Fruit fly (Drosophila melanogaster): ENCODE data around the gene Dnaaf6.
A peak's percentile ranks its signal among the peaks of the same experiment; 100 is the strongest.

Gene Dnaaf6

dm6 chr3L:14661567-14662258, 22.9 kb upstream of the Dnaaf6 start (continued):
- TF ChIP-seq PHDP (tag; optimal IDR thresholded peaks at IDR 0.05) (peak; percentile 80), chinmo (GFP tag; IDR thresholded peaks at IDR 0.05; ENCODE audit: partially characterized antibody) (no peak), Pdp1 (GFP tag; optimal IDR thresholded peaks at IDR 0.05) (peak; percentile 66 to 73), CG7271 (tag; optimal IDR thresholded peaks at IDR 0.05) (no peak), eyg (GFP tag; optimal IDR thresholded peaks at IDR 0.05) (peak; percentile 73), ro (GFP tag; IDR thresholded peaks at IDR 0.05) (peak; percentile 73), CG3847 (GFP tag; IDR thresholded peaks at IDR 0.05) (peak; percentile 71), kay (GFP tag; optimal IDR thresholded peaks at IDR 0.05) (peak; percentile 50), tup (GFP tag; optimal IDR thresholded peaks at IDR 0.05) (peak; percentile 65), toy (GFP tag; IDR thresholded peaks at IDR 0.05) (peak; percentile 56; the same call in 1 of the 2 replicates), NK7.1 (GFP tag; optimal IDR thresholded peaks at IDR 0.05) (peak; percentile 76), Blimp-1 (GFP tag; optimal IDR thresholded peaks at IDR 0.05) (peak; percentile 67), insv (GFP tag; optimal IDR thresholded peaks at IDR 0.05) (peak in 1 of 2 experiments; percentile 11), NC2α (GFP tag; optimal IDR thresholded peaks at IDR 0.05) (peak; percentile 73), Mes4 (GFP tag; optimal IDR thresholded peaks at IDR 0.05) (peak; percentile 71), Max (GFP tag; optimal IDR thresholded peaks at IDR 0.05) (peak; percentile 57), ems (GFP tag; optimal IDR thresholded peaks at IDR 0.05) (peak; percentile 82), Bdp1 (GFP tag; optimal IDR thresholded peaks at IDR 0.05) (peak; percentile 64), hkb (optimal IDR thresholded peaks at IDR 0.05) (no peak), hkb (GFP tag; IDR thresholded peaks at IDR 0.05) (peak; percentile 91), Xrp1 (GFP tag; IDR thresholded peaks at IDR 0.05) (peak; percentile 93), Atf3 (GFP tag; optimal IDR thresholded peaks at IDR 0.05) (peak; percentile 63), D19A (tag; optimal IDR thresholded peaks at IDR 0.05) (peak; percentile 36), dysf (GFP tag; IDR thresholded peaks at IDR 0.05) (peak; percentile 87), CG31365 (tag; optimal IDR thresholded peaks at IDR 0.05) (peak; percentile 46), CG3407 (GFP tag; optimal IDR thresholded peaks at IDR 0.05) (peak; percentile 53), Ptx1 (GFP tag; IDR thresholded peaks at IDR 0.05) (peak; percentile 88), fd102C (GFP tag; optimal IDR thresholded peaks at IDR 0.05) (no peak), Hr78 (GFP tag; optimal IDR thresholded peaks at IDR 0.05) (peak in 1 of 2 experiments; percentile 2), CG17385 (GFP tag; optimal IDR thresholded peaks at IDR 0.05) (peak; percentile 76), Lim3 (GFP tag; IDR thresholded peaks at IDR 0.05) (peak; percentile 73), CG7928 (GFP tag; optimal IDR thresholded peaks at IDR 0.05) (peak; percentile 12), CG15073 (GFP tag; optimal IDR thresholded peaks at IDR 0.05) (no peak), fd64A (GFP tag; optimal IDR thresholded peaks at IDR 0.05) (no peak), D (optimal IDR thresholded peaks at IDR 0.05) (no peak), D (GFP tag; optimal IDR thresholded peaks at IDR 0.05) (peak; percentile 71), HmgD (GFP tag; optimal IDR thresholded peaks at IDR 0.05) (no peak), Dek (tag; optimal IDR thresholded peaks at IDR 0.05) (peak; percentile 78), Sox102F (GFP tag; optimal IDR thresholded peaks at IDR 0.05) (peak; percentile 83), CG43689 (GFP tag; IDR thresholded peaks at IDR 0.05) (peak; percentile 66), CG10462 (GFP tag; optimal IDR thresholded peaks at IDR 0.05) (peak; percentile 69), CG12071 (GFP tag; optimal IDR thresholded peaks at IDR 0.05) (peak; percentile 74), Hmx (GFP tag; optimal IDR thresholded peaks at IDR 0.05) (no peak), bowl (GFP tag; IDR thresholded peaks at IDR 0.05) (no peak), CG17912 (GFP tag; optimal IDR thresholded peaks at IDR 0.05) (no peak), lola (GFP tag; optimal IDR thresholded peaks at IDR 0.05) (peak in 1 of 3 experiments; percentile 70), CG7357 (GFP tag; IDR thresholded peaks at IDR 0.05) (peak; percentile 76; the same call in 2 of the 3 replicates), Sin3A (optimal IDR thresholded peaks at IDR 0.05) (no peak), emc (GFP tag; optimal IDR thresholded peaks at IDR 0.05) (peak; percentile 56), CG11504 (tag; optimal IDR thresholded peaks at IDR 0.05) (peak; percentile 69)
